Worm (Caenorhabditis elegans) whole organism, young adult: ENCODE results near the gene T22C8.4.

Experiments used
- Y53F4B.3 ChIP-seq: fragments of 200-800 bp; sonication (Bioruptor generic); IDR thresholded peaks from 2 replicates; pipeline ENCODE4 v1.3.6; 2022; ENCODE audit warnings: missing genetic modification reagents, missing genetic modification characterization, missing compliant biosample characterization
- Y56A3A.18 ChIP-seq: fragments of 200-800 bp; sonication (Bioruptor generic); IDR thresholded peaks from 2 replicates; pipeline ENCODE4 v1.3.6; 2022; ENCODE audit warnings: missing genetic modification reagents, missing genetic modification characterization, missing compliant biosample characterization
- Y67H2A.10 ChIP-seq: fragments of 200-800 bp; sonication (Bioruptor generic); conservative IDR thresholded peaks from 2 replicates; pipeline ENCODE4 v1.3.6; 2022; ENCODE audit warnings: missing genetic modification reagents, missing genetic modification characterization, missing compliant biosample characterization
- aptf-3 ChIP-seq: fragments of 200-800 bp; sonication (Bioruptor generic); IDR thresholded peaks from 2 replicates; pipeline ENCODE4 v1.3.6; 2022; ENCODE audit warnings: missing genetic modification characterization, missing compliant biosample characterization
- bed-2 ChIP-seq: fragments of 200-800 bp; sonication (Bioruptor generic); IDR thresholded peaks from 2 replicates; pipeline ENCODE4 v1.3.6; 2022; ENCODE audit warnings: missing genetic modification reagents, missing genetic modification characterization, missing compliant biosample characterization
- dpl-1 ChIP-seq: fragments of 150-350 bp; optimal IDR thresholded peaks from 2 replicates; lab custom pipeline; 2014; ENCODE audit warnings: missing biosample characterization, missing genetic modification reagents, missing genetic modification characterization
- hlh-12 ChIP-seq: sonication (generic microtip); optimal IDR thresholded peaks from 2 replicates; lab custom pipeline; 2016; ENCODE audit warnings: missing genetic modification characterization, missing compliant biosample characterization
- hsf-1 ChIP-seq: fragments of 200-800 bp; sonication (Bioruptor generic); IDR thresholded peaks from 2 replicates; pipeline ENCODE4 v1.3.6; 2022; ENCODE audit warnings: missing genetic modification reagents, missing genetic modification characterization, missing compliant biosample characterization
- pha-4 ChIP-seq: fragments of 150-350 bp; sonication (generic microtip); optimal IDR thresholded peaks from 2 replicates; lab custom pipeline; 2014; ENCODE audit warnings: missing biosample characterization, missing genetic modification reagents, missing genetic modification characterization
- unc-130 ChIP-seq: sonication (generic microtip); optimal IDR thresholded peaks from 2 replicates; lab custom pipeline; 2016; ENCODE audit warnings: missing genetic modification reagents, missing genetic modification characterization, missing compliant biosample characterization
- ztf-25 ChIP-seq: fragments of 200-800 bp; sonication (Bioruptor generic); IDR thresholded peaks from 2 replicates; pipeline ENCODE4 v1.3.6; 2022; ENCODE audit warnings: missing genetic modification reagents, missing genetic modification characterization, missing compliant biosample characterization
- ztf-26 ChIP-seq: sonication (generic microtip); optimal IDR thresholded peaks from 2 replicates; lab custom pipeline; 2017; ENCODE audit warnings: missing genetic modification characterization, missing compliant biosample characterization

ce11 chrII:8670835-8671234 lies 47.5 kb upstream of the T22C8.4 start:
- no peak for TF ChIP-seq bed-2 (GFP tag; lab: Robert Waterston, UW)
- no peak for TF ChIP-seq unc-130 (GFP tag; lab: Kevin White, UChicago)
- TF ChIP-seq ztf-25 (GFP tag; lab: Robert Waterston, UW), result no peak
- TF ChIP-seq aptf-3, result no peak
- TF ChIP-seq pha-4 (tag; lab: Kevin White, UChicago), result no peak
- no peak for TF ChIP-seq hsf-1
- TF ChIP-seq Y56A3A.18, result no peak
- no peak for TF ChIP-seq Y67H2A.10 (GFP tag; lab: Robert Waterston, UW)
- no peak for TF ChIP-seq hlh-12 (tag; lab: Kevin White, UChicago)
- no peak for TF ChIP-seq Y53F4B.3 (GFP tag; lab: Robert Waterston, UW)
- TF ChIP-seq ztf-26, result no peak
- no peak for TF ChIP-seq dpl-1
